Fruit fly (Drosophila melanogaster) whole organism, prepupa: ENCODE measurements around the gene Nup98-96.

Experiments used
- CG15336 ChIP-seq: fragments of 200-800 bp; sonication (Bioruptor generic); IDR thresholded peaks from 2 replicates; pipeline ENCODE4 v1.3.6; 2022; ENCODE audit warnings: missing biosample characterization, missing genetic modification characterization
- CG3032 ChIP-seq: fragments of 200-800 bp; optimal IDR thresholded peaks from 2 replicates; lab custom pipeline; 2019; ENCODE audit warnings: missing biosample characterization, mild to moderate bottlenecking, missing genetic modification characterization, moderate library complexity
- CG6163 ChIP-seq: fragments of 200-800 bp; sonication (Bioruptor generic); IDR thresholded peaks from 3 replicates; pipeline ENCODE4 v1.3.6; 2022; ENCODE audit warnings: missing biosample characterization, missing genetic modification characterization
- CG7368 ChIP-seq: fragments of 200-800 bp; sonication (Bioruptor generic); optimal IDR thresholded peaks from 3 replicates; lab custom pipeline; 2016; ENCODE audit warnings: missing biosample characterization, missing genetic modification characterization
- cyc ChIP-seq: fragments of 200-800 bp; sonication (Bioruptor generic); optimal IDR thresholded peaks from 3 replicates; lab custom pipeline; 2016; ENCODE audit warnings: missing biosample characterization, missing genetic modification characterization
- dac ChIP-seq: fragments of 200-800 bp; sonication (Bioruptor generic); optimal IDR thresholded peaks from 2 replicates; lab custom pipeline; 2017; ENCODE audit warnings: missing biosample characterization, mild to moderate bottlenecking, missing genetic modification characterization
- net ChIP-seq: fragments of 200-800 bp; sonication (Bioruptor generic); optimal IDR thresholded peaks from 3 replicates; lab custom pipeline; 2016; ENCODE audit warnings: missing biosample characterization, missing genetic modification characterization

dm6 chr3R:23780757-23781156 lies 664 bp downstream of the Nup98-96 start:
- TF ChIP-seq net (GFP tag; lab: Kevin White, UChicago) (no peak), CG6163 (GFP tag; lab: Robert Waterston, UW) (no peak), cyc (no peak), CG15336 (GFP tag; lab: Robert Waterston, UW) (no peak), CG3032 (no peak), CG7368 (GFP tag; lab: Kevin White, UChicago) (no peak), dac (GFP tag; lab: Kevin White, UChicago) (no peak)
